Worm (Caenorhabditis elegans) whole organism, midembryonic: ENCODE data around the gene hpo-18.

Experiments
- T22C8.4 ChIP-seq: fragments of 200-800 bp; sonication (Bioruptor generic); IDR thresholded peaks from 2 replicates; pipeline ENCODE4 v1.3.6; 2022; ENCODE audit warnings: missing genetic modification characterization, missing compliant biosample characterization
- cog-1 ChIP-seq: sonication (generic microtip); optimal IDR thresholded peaks from 2 replicates; lab custom pipeline; 2016; ENCODE audit warnings: missing genetic modification characterization, missing compliant biosample characterization
- flt-1 ChIP-seq: fragments of 200-800 bp; sonication (Bioruptor generic); IDR thresholded peaks from 2 replicates; pipeline ENCODE4 v1.3.6; 2022; ENCODE audit warnings: missing genetic modification characterization, missing compliant biosample characterization
- klf-2 ChIP-seq: fragments of 200-800 bp; sonication (Bioruptor generic); conservative IDR thresholded peaks from 2 replicates; pipeline ENCODE4 v1.3.6; 2022; ENCODE audit warnings: missing genetic modification reagents, missing genetic modification characterization, missing compliant biosample characterization
- med-1 ChIP-seq: sonication (generic microtip); optimal IDR thresholded peaks from 2 replicates; lab custom pipeline; 2017; ENCODE audit warnings: missing genetic modification characterization, mild to moderate bottlenecking, missing compliant biosample characterization, antibody characterized with exemption, missing genetic modification reagents; ENCODE audit not compliant: insufficient read depth
- ref-1 ChIP-seq: fragments of 200-800 bp; sonication (Bioruptor generic); conservative IDR thresholded peaks from 2 replicates; pipeline ENCODE4 v1.3.6; 2022; ENCODE audit warnings: missing genetic modification reagents, missing genetic modification characterization, missing compliant biosample characterization
- tab-1 ChIP-seq: fragments of 200-800 bp; sonication (Bioruptor generic); IDR thresholded peaks from 2 replicates; pipeline ENCODE4 v1.3.6; 2022; ENCODE audit warnings: missing genetic modification characterization, missing compliant biosample characterization
- ztf-23 ChIP-seq: fragments of 200-800 bp; sonication (Bioruptor generic); IDR thresholded peaks from 2 replicates; pipeline ENCODE4 v1.3.6; 2022; ENCODE audit warnings: missing genetic modification reagents, missing genetic modification characterization, missing compliant biosample characterization
- ztf-29 ChIP-seq: fragments of 200-800 bp; sonication (Bioruptor generic); IDR thresholded peaks from 2 replicates; pipeline ENCODE4 v1.3.6; 2022; ENCODE audit warnings: missing genetic modification reagents, missing genetic modification characterization, missing compliant biosample characterization

The hpo-18 gene

ce11 chrV:4373656-4374055 lies 27.4 kb upstream of the hpo-18 start:
- TF ChIP-seq ztf-29 (GFP tag; lab: Robert Waterston, UW) (no peak), ztf-23 (GFP tag; lab: Robert Waterston, UW) (no peak), tab-1 (GFP tag; lab: Robert Waterston, UW) (no peak), cog-1 (tag; lab: Kevin White, UChicago) (no peak), T22C8.4 (GFP tag; lab: Robert Waterston, UW) (no peak), ref-1 (GFP tag; lab: Robert Waterston, UW) (no peak), med-1 (GFP tag; lab: Kevin White, UChicago) (no peak), flt-1 (no peak), klf-2 (GFP tag; lab: Robert Waterston, UW) (no peak)

DNA sequence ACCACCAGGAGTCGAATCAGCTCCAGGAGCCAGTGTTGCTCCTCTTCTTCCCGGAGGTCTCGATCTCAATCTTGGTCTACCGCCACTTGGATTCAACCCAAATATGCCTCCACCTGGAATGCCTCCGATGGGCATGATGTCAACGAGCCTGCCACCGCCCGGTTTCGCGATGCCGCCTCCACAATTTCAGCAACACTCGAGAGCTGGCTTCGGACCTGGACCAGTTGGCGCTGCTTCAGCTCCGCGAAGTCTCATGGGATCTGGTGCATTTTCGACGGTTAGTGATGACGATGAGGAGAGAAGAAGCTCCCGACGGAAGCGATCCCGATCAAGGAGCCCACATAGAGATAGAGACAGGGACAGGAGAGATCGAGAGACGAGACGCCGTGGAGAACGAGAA lies 26.8 kb upstream of the hpo-18 start:
- TF ChIP-seq ref-1 (GFP tag; lab: Robert Waterston, UW) (no peak), med-1 (GFP tag; lab: Kevin White, UChicago) (no peak), T22C8.4 (GFP tag; lab: Robert Waterston, UW) (no peak), flt-1 (no peak), tab-1 (GFP tag; lab: Robert Waterston, UW) (no peak), klf-2 (GFP tag; lab: Robert Waterston, UW) (no peak), ztf-23 (GFP tag; lab: Robert Waterston, UW) (no peak), ztf-29 (GFP tag; lab: Robert Waterston, UW) (no peak), cog-1 (tag; lab: Kevin White, UChicago) (no peak)

- TF ChIP-seq ztf-23 (GFP tag; lab: Robert Waterston, UW) (no peak), flt-1 (no peak), tab-1 (GFP tag; lab: Robert Waterston, UW) (no peak), ztf-29 (GFP tag; lab: Robert Waterston, UW) (no peak), ref-1 (GFP tag; lab: Robert Waterston, UW) (no peak), T22C8.4 (GFP tag; lab: Robert Waterston, UW) (no peak), klf-2 (GFP tag; lab: Robert Waterston, UW) (no peak), cog-1 (tag; lab: Kevin White, UChicago) (no peak), med-1 (GFP tag; lab: Kevin White, UChicago) (no peak)
Observed at ce11 chrV:4371309-4371933, 25.2 kb upstream of the hpo-18 start, which contains the start of the genes gmpr-1 and fipp-1. Gene gmpr-1, minus strand, starts transcription at chrV:4371383. Gene fipp-1, plus strand, starts transcription at chrV:4371807.

- no peak for TF ChIP-seq cog-1 (tag; lab: Kevin White, UChicago)
- no peak for TF ChIP-seq ztf-29 (GFP tag; lab: Robert Waterston, UW)
- no peak for TF ChIP-seq med-1 (GFP tag; lab: Kevin White, UChicago)
- no peak for TF ChIP-seq ztf-23 (GFP tag; lab: Robert Waterston, UW)
- TF ChIP-seq klf-2 (GFP tag; lab: Robert Waterston, UW), result no peak
- no peak for TF ChIP-seq tab-1 (GFP tag; lab: Robert Waterston, UW)
- TF ChIP-seq flt-1, result no peak
- no peak for TF ChIP-seq ref-1 (GFP tag; lab: Robert Waterston, UW)
- TF ChIP-seq T22C8.4 (GFP tag; lab: Robert Waterston, UW), result no peak
Observed at ce11 chrV:4370515-4370914, 24.3 kb upstream of the hpo-18 start.

DNA sequence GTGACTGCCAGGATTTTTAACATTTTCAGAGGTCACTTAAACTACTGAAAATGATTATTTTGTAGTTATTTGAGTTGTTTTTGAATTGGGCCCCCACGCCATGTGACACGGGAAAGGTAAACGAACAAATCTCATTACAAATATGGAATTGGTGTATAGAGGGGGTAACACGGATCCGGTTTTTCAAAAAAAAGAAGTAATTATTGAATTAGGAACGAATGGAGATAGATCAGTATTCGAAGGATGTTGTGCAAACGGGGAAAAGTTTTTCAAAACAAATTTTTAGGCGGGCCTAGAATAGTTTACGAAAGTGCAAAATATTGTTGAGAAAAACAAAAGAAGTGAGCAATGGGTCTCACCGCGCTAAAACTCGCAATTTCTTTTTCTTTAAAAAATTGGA lies 20.2 kb upstream of the hpo-18 start, which contains the start of gene F32D1.11:
Gene F32D1.11, minus strand, starts transcription at position 101 of the 400 bp plus-strand sequence.
- no peak for TF ChIP-seq ztf-23 (GFP tag; lab: Robert Waterston, UW)
- TF ChIP-seq ztf-29 (GFP tag; lab: Robert Waterston, UW), result no peak
- no peak for TF ChIP-seq tab-1 (GFP tag; lab: Robert Waterston, UW)
- TF ChIP-seq med-1 (GFP tag; lab: Kevin White, UChicago), result no peak
- no peak for TF ChIP-seq flt-1
- no peak for TF ChIP-seq T22C8.4 (GFP tag; lab: Robert Waterston, UW)
- TF ChIP-seq ref-1 (GFP tag; lab: Robert Waterston, UW), result no peak
- no peak for TF ChIP-seq cog-1 (tag; lab: Kevin White, UChicago)
- TF ChIP-seq klf-2 (GFP tag; lab: Robert Waterston, UW), result no peak

DNA sequence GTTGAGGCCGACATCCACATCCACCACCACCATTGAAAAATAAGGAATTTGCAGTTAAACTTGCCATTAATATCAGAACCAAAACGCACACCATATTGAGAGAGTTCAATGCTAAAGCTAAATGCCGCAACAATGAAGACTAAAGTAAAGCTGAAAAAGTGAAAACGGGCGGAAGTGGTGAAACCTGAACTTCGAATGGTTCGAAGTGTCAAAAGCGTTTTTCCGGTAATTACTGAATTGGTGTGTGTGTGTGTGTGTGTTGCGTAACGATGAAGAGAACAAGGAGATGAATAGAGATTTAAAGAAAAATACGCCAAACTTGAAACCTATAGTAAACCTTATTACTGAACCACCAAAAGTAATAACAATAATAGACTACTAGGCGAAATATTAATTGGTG lies 18.3 kb upstream of the hpo-18 start, which contains the start of gene grl-13:
Gene grl-13, minus strand, starts transcription at position 101 of the 400 bp plus-strand sequence.
- no peak for TF ChIP-seq T22C8.4 (GFP tag; lab: Robert Waterston, UW)
- TF ChIP-seq flt-1, result no peak
- no peak for TF ChIP-seq tab-1 (GFP tag; lab: Robert Waterston, UW)
- TF ChIP-seq cog-1 (tag; lab: Kevin White, UChicago), result no peak
- TF ChIP-seq ztf-23 (GFP tag; lab: Robert Waterston, UW), result no peak
- TF ChIP-seq ztf-29 (GFP tag; lab: Robert Waterston, UW), result no peak
- TF ChIP-seq ref-1 (GFP tag; lab: Robert Waterston, UW), result no peak
- no peak for TF ChIP-seq med-1 (GFP tag; lab: Kevin White, UChicago)
- TF ChIP-seq klf-2 (GFP tag; lab: Robert Waterston, UW), result no peak

- no peak for TF ChIP-seq ztf-23 (GFP tag; lab: Robert Waterston, UW)
- TF ChIP-seq tab-1 (GFP tag; lab: Robert Waterston, UW), result no peak
- no peak for TF ChIP-seq flt-1
- no peak for TF ChIP-seq ref-1 (GFP tag; lab: Robert Waterston, UW)
- TF ChIP-seq T22C8.4 (GFP tag; lab: Robert Waterston, UW), result no peak
- no peak for TF ChIP-seq klf-2 (GFP tag; lab: Robert Waterston, UW)
- TF ChIP-seq cog-1 (tag; lab: Kevin White, UChicago), result no peak
- TF ChIP-seq med-1 (GFP tag; lab: Kevin White, UChicago), result no peak
- TF ChIP-seq ztf-29 (GFP tag; lab: Robert Waterston, UW), result no peak
Observed at ce11 chrV:4361505-4361904, 15.3 kb upstream of the hpo-18 start, which contains the start of gene F32D1.3. Gene F32D1.3, minus strand, starts transcription at chrV:4361569.

DNA sequence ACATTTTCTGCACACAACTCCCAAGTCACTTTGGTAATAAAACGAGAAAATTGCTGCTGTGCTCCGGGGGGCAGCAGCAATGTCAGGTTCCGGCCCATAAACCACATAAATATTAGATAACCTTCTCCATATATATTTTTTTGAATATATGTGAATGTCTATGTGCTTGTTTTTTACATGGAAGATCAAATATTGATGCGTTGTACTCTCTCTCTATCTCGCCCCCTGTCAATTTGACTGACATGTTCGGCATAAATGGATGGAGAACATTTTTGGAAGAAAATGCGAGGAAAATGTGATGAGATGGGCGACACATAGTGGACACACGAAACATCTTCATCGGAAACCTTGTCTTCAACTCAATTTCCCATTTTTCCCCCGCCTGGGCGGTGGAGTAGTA lies 13.8 kb upstream of the hpo-18 start:
- TF ChIP-seq ztf-23 (GFP tag; lab: Robert Waterston, UW) (no peak), cog-1 (tag; lab: Kevin White, UChicago) (no peak), klf-2 (GFP tag; lab: Robert Waterston, UW) (no peak), med-1 (GFP tag; lab: Kevin White, UChicago) (no peak), tab-1 (GFP tag; lab: Robert Waterston, UW) (no peak), ref-1 (GFP tag; lab: Robert Waterston, UW) (no peak), T22C8.4 (GFP tag; lab: Robert Waterston, UW) (no peak), ztf-29 (GFP tag; lab: Robert Waterston, UW) (no peak), flt-1 (no peak)
